Worm (Caenorhabditis elegans) whole organism, L4 larva: Measurements from ENCODE around the gene W08E12.2.
A peak's percentile ranks its signal among the peaks of the same experiment; 100 is the strongest.
"Not testable (repeated sequence)": the region's sequence is repeated elsewhere in the genome, so short reads cannot be mapped to it uniquely, and the experiment has no call there.

ENCODE experiments used
- D1046.2 ChIP-seq: fragments of 200-800 bp; sonication (Bioruptor generic); IDR thresholded peaks from 2 replicates; pipeline ENCODE4 v1.3.6; 2022; ENCODE audit warnings: missing genetic modification characterization, missing compliant biosample characterization
- F26F4.8 ChIP-seq: fragments of 200-800 bp; sonication (Bioruptor generic); conservative IDR thresholded peaks from 2 replicates; pipeline ENCODE4 v1.3.6; 2022; ENCODE audit warnings: missing genetic modification characterization, missing compliant biosample characterization
- F49E8.2 ChIP-seq: sonication (generic microtip); optimal IDR thresholded peaks from 2 replicates; lab custom pipeline; 2016; ENCODE audit warnings: missing compliant biosample characterization, mild to moderate bottlenecking, missing genetic modification characterization, borderline replicate concordance
- T20F7.1 ChIP-seq: fragments of 200-800 bp; sonication (Bioruptor generic); optimal IDR thresholded peaks from 2 replicates; lab custom pipeline; 2018; ENCODE audit warnings: mild to moderate bottlenecking, missing genetic modification characterization, missing compliant biosample characterization
- T26A8.4 ChIP-seq: fragments of 200-800 bp; sonication (Bioruptor generic); IDR thresholded peaks from 2 replicates; pipeline ENCODE4 v1.3.6; 2022; ENCODE audit warnings: missing genetic modification characterization, missing compliant biosample characterization
- Y48G9A.11 ChIP-seq: fragments of 200-800 bp; sonication (Bioruptor generic); IDR thresholded peaks from 2 replicates; pipeline ENCODE4 v1.3.6; 2022; ENCODE audit warnings: missing genetic modification reagents, missing genetic modification characterization, missing compliant biosample characterization
- ZK546.5 ChIP-seq, 2 experiments: sonication (generic microtip); optimal IDR thresholded peaks; 2 replicates each; lab custom pipeline; 2017; ENCODE audit warnings: missing biosample characterization in 2 of 2, missing genetic modification characterization in 2 of 2
- aha-1 ChIP-seq: fragments of 150-350 bp; peaks from one replicate; lab custom pipeline; 2014; ENCODE audit warnings: missing biosample characterization, missing genetic modification characterization
- ama-1 ChIP-seq: fragments of 150-350 bp; optimal IDR thresholded peaks from 2 replicates; lab custom pipeline; 2014; ENCODE audit warnings: inconsistent platforms, mixed read lengths
- ceh-20 ChIP-seq: fragments of 200-800 bp; sonication (Bioruptor generic); IDR thresholded peaks from 2 replicates; pipeline ENCODE4 v1.3.6; 2022; ENCODE audit warnings: missing genetic modification reagents, missing genetic modification characterization, missing compliant biosample characterization
- ceh-32 ChIP-seq: sonication (generic microtip); optimal IDR thresholded peaks from 2 replicates; lab custom pipeline; 2016; ENCODE audit warnings: mild to moderate bottlenecking, missing genetic modification characterization, missing compliant biosample characterization; ENCODE audit not compliant: poor library complexity
- ceh-62 ChIP-seq: sonication (generic microtip); optimal IDR thresholded peaks from 2 replicates; lab custom pipeline; 2017; ENCODE audit warnings: missing biosample characterization, missing genetic modification characterization
- ceh-82 ChIP-seq: sonication (generic microtip); optimal IDR thresholded peaks from 2 replicates; lab custom pipeline; 2017; ENCODE audit warnings: missing biosample characterization, missing genetic modification characterization
- ctbp-1 ChIP-seq: fragments of 200-800 bp; sonication (Bioruptor generic); IDR thresholded peaks from 2 replicates; pipeline ENCODE4 v1.3.6; 2022; ENCODE audit warnings: missing genetic modification reagents, missing genetic modification characterization, missing compliant biosample characterization
- dmd-6 ChIP-seq: fragments of 200-800 bp; sonication (Bioruptor generic); IDR thresholded peaks from 2 replicates; pipeline ENCODE4 v1.3.6; 2022; ENCODE audit warnings: missing genetic modification reagents, missing genetic modification characterization, missing compliant biosample characterization
- dmd-9 ChIP-seq: fragments of 200-800 bp; sonication (Bioruptor generic); IDR thresholded peaks from 2 replicates; pipeline ENCODE4 v1.3.6; 2022; ENCODE audit warnings: missing genetic modification reagents, missing genetic modification characterization, missing compliant biosample characterization
- duxl-1 ChIP-seq: sonication (generic microtip); optimal IDR thresholded peaks from 2 replicates; lab custom pipeline; 2016; ENCODE audit warnings: mild to moderate bottlenecking, missing genetic modification characterization, moderate library complexity, missing compliant biosample characterization; ENCODE audit not compliant: poor library complexity
- dve-1 ChIP-seq: sonication (generic microtip); optimal IDR thresholded peaks from 2 replicates; lab custom pipeline; 2017; ENCODE audit warnings: antibody characterized with exemption, mild to moderate bottlenecking, missing genetic modification characterization, missing compliant biosample characterization; ENCODE audit not compliant: insufficient read depth
- egl-43 ChIP-seq: fragments of 200-800 bp; sonication (Bioruptor generic); IDR thresholded peaks from 2 replicates; pipeline ENCODE4 v1.3.6; 2022; ENCODE audit warnings: missing genetic modification reagents, missing genetic modification characterization, missing compliant biosample characterization
- hlh-11 ChIP-seq: fragments of 200-800 bp; sonication (Bioruptor generic); optimal IDR thresholded peaks from 2 replicates; lab custom pipeline; 2018; ENCODE audit warnings: mild to moderate bottlenecking, missing genetic modification characterization, missing compliant biosample characterization
- hmg-1.1 ChIP-seq: fragments of 200-800 bp; sonication (Bioruptor generic); IDR thresholded peaks from 2 replicates; pipeline ENCODE4 v1.3.6; 2022; ENCODE audit warnings: missing genetic modification reagents, missing genetic modification characterization, missing compliant biosample characterization
- lin-1 ChIP-seq: fragments of 200-800 bp; sonication (Bioruptor generic); IDR thresholded peaks from 2 replicates; pipeline ENCODE4 v1.3.6; 2022; ENCODE audit warnings: missing genetic modification reagents, missing genetic modification characterization, missing compliant biosample characterization
- lin-29 ChIP-seq: fragments of 200-800 bp; sonication (Bioruptor generic); IDR thresholded peaks from 2 replicates; pipeline ENCODE4 v1.3.6; 2022; ENCODE audit warnings: missing genetic modification reagents, missing genetic modification characterization, missing compliant biosample characterization
- lin-38 ChIP-seq: fragments of 200-800 bp; sonication (Bioruptor generic); IDR thresholded peaks from 2 replicates; pipeline ENCODE4 v1.3.6; 2022; ENCODE audit warnings: missing genetic modification reagents, missing genetic modification characterization, missing compliant biosample characterization
- lsy-2 ChIP-seq, 2 experiments: fragments of 150-350 bp in 1 of 2; sonication (generic microtip) in 1 of 2; optimal IDR thresholded peaks; 2 replicates each; lab custom pipeline; 2014 to 2017; ENCODE audit warnings: missing biosample characterization in 2 of 2, missing genetic modification characterization in 2 of 2
- madf-5 ChIP-seq, 2 experiments: fragments of 200-800 bp; sonication (Bioruptor generic); IDR thresholded peaks; 2 replicates each; pipeline ENCODE4 v1.3.6; 2022; ENCODE audit warnings: missing compliant biosample characterization in 2 of 2, missing genetic modification characterization in 2 of 2
- mdt-29 ChIP-seq: fragments of 200-800 bp; sonication (Bioruptor generic); IDR thresholded peaks from 2 replicates; pipeline ENCODE4 v1.3.6; 2022; ENCODE audit warnings: missing genetic modification reagents, missing genetic modification characterization, missing compliant biosample characterization
- mxl-2 ChIP-seq: fragments of 200-800 bp; sonication (Bioruptor generic); conservative IDR thresholded peaks from 2 replicates; pipeline ENCODE4 v1.3.6; 2022; ENCODE audit warnings: missing genetic modification reagents, missing genetic modification characterization, missing compliant biosample characterization
- nhr-102 ChIP-seq: sonication (generic microtip); optimal IDR thresholded peaks from 2 replicates; lab custom pipeline; 2016; ENCODE audit warnings: mild to moderate bottlenecking, missing genetic modification characterization, moderate library complexity, missing compliant biosample characterization
- nhr-25 ChIP-seq: sonication (generic microtip); optimal IDR thresholded peaks from 2 replicates; lab custom pipeline; 2017; ENCODE audit warnings: missing genetic modification characterization, mild to moderate bottlenecking, missing compliant biosample characterization, antibody characterized with exemption, moderate library complexity, borderline replicate concordance; ENCODE audit not compliant: insufficient read depth
- nhr-41 ChIP-seq: fragments of 200-800 bp; sonication (Bioruptor generic); IDR thresholded peaks from 2 replicates; pipeline ENCODE4 v1.3.6; 2022; ENCODE audit warnings: missing genetic modification reagents, missing genetic modification characterization, missing compliant biosample characterization
- nhr-48 ChIP-seq: sonication (generic microtip); optimal IDR thresholded peaks from 2 replicates; lab custom pipeline; 2016; ENCODE audit warnings: mild to moderate bottlenecking, missing genetic modification characterization, missing compliant biosample characterization
- nhr-77 ChIP-seq: fragments of 150-350 bp; optimal IDR thresholded peaks from 2 replicates; lab custom pipeline; 2014; ENCODE audit warnings: missing biosample characterization, missing genetic modification characterization
- pha-4 ChIP-seq, 2 experiments: fragments of 150-350 bp in 1 of 2; fragments of 200-800 bp in 1 of 2; sonication (Bioruptor generic) in 1 of 2; IDR thresholded peaks in 1 of 2; optimal IDR thresholded peaks in 1 of 2; 2 replicates each; pipeline versions ENCODE4 v1.3.6 to Lab custom; 2014 to 2022; ENCODE audit warnings: missing genetic modification characterization in 2 of 2, missing genetic modification reagents in 2 of 2, missing biosample characterization in 1 of 2, missing compliant biosample characterization in 1 of 2
- php-3 ChIP-seq: fragments of 200-800 bp; sonication (Bioruptor generic); IDR thresholded peaks from 2 replicates; pipeline ENCODE4 v1.3.6; 2022; ENCODE audit warnings: missing genetic modification reagents, missing genetic modification characterization, missing compliant biosample characterization
- rbr-2 ChIP-seq: sonication (generic microtip); optimal IDR thresholded peaks from 2 replicates; lab custom pipeline; 2016; ENCODE audit warnings: missing genotype, missing genetic modification characterization, missing compliant biosample characterization
- set-16 ChIP-seq: fragments of 200-800 bp; sonication (Bioruptor generic); IDR thresholded peaks from 2 replicates; pipeline ENCODE4 v1.3.6; 2022; ENCODE audit warnings: missing genetic modification reagents, missing genetic modification characterization, missing compliant biosample characterization
- snpc-1.2 ChIP-seq: fragments of 200-800 bp; sonication (Bioruptor generic); IDR thresholded peaks from 2 replicates; pipeline ENCODE4 v1.3.6; 2022; ENCODE audit warnings: missing genetic modification reagents, missing genetic modification characterization, missing compliant biosample characterization
- tag-97 ChIP-seq: fragments of 200-800 bp; sonication (Bioruptor generic); IDR thresholded peaks from 2 replicates; pipeline ENCODE4 v1.3.6; 2022; ENCODE audit warnings: missing genetic modification characterization, missing compliant biosample characterization
- unc-130 ChIP-seq: sonication (generic microtip); optimal IDR thresholded peaks from 2 replicates; lab custom pipeline; 2016; ENCODE audit warnings: missing genetic modification reagents, missing genetic modification characterization, missing compliant biosample characterization
- vab-7 ChIP-seq: fragments of 200-800 bp; sonication (Bioruptor generic); IDR thresholded peaks from 2 replicates; pipeline ENCODE4 v1.3.6; 2022; ENCODE audit warnings: missing genetic modification reagents, missing genetic modification characterization, missing compliant biosample characterization

W08E12.2 gene

ce11 chrIV:3313311-3313710, 7.6 kb downstream of the W08E12.2 start (continued):
- TF ChIP-seq dve-1 (tag; lab: Kevin White, UChicago) (peak; percentile 35), T20F7.1 (GFP tag; lab: Kevin White, UChicago) (peak; percentile 87), ctbp-1 (GFP tag; lab: Robert Waterston, UW) (peak; percentile 79), nhr-77 (tag; lab: Kevin White, UChicago) (peak; percentile 38), lin-38 (GFP tag; lab: Robert Waterston, UW) (peak; percentile 98), F49E8.2 (tag; lab: Kevin White, UChicago) (peak; percentile 22), tag-97 (GFP tag; lab: Robert Waterston, UW) (0 out of 2 replicates have a peak, but pooled peaks have one; percentile 40), mxl-2 (0 out of 2 replicates have a peak, but pooled peaks have one; percentile 47), dmd-6 (GFP tag; lab: Robert Waterston, UW) (peak; percentile 98), T26A8.4 (GFP tag; lab: Robert Waterston, UW) (peak; percentile 98), mdt-29 (GFP tag; lab: Robert Waterston, UW) (peak; percentile 96), D1046.2 (peak; percentile 97), lsy-2 (tag; optimal IDR thresholded peaks at IDR 0.05; lab: Kevin White, UChicago) (peak; percentile 78 to 92), duxl-1 (tag; lab: Kevin White, UChicago) (peak; percentile 64), vab-7 (peak; percentile 77), php-3 (peak; percentile 96), lin-1 (GFP tag; lab: Robert Waterston, UW) (peak; percentile 93), nhr-41 (peak; percentile 93), ceh-20 (peak; percentile 96), dmd-9 (GFP tag; lab: Robert Waterston, UW) (peak; percentile 97), snpc-1.2 (GFP tag; lab: Robert Waterston, UW) (peak; percentile 88), hlh-11 (tag; lab: Kevin White, UChicago) (peak; percentile 69), nhr-102 (peak; percentile 88), hmg-1.1 (GFP tag; lab: Robert Waterston, UW) (peak; percentile 90), lin-29 (GFP tag; lab: Robert Waterston, UW) (peak; percentile 96)

DNA sequence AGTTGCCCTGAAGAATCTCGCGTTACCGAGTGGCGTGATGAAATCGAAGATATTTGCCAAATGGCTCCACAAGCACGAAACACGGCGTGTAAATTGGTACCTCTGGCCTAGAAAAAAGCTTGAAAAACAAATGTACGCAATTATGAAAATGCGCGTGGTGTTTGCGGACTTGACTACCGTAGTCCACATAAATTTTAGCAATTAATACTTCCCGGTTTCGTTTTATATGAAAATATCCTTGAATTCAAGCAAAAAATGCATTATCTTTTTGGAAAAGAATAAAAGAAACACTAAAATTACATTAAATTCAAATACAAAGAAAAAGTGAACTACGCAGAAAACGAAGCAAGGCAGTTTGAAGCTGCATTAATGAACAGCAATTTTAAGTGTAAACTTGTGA, 8.4 kb downstream of the W08E12.2 start:
- TF ChIP-seq lsy-2 (tag; optimal IDR thresholded peaks at IDR 0.05; lab: Kevin White, UChicago): peak in 1 of 2 experiments; percentile 58

ce11 chrIV:3320778-3321177, 15.1 kb downstream of the W08E12.2 start:
- peak; percentile 93 for TF ChIP-seq set-16 (GFP tag; lab: Robert Waterston, UW)

- TF ChIP-seq Y48G9A.11 (GFP tag; lab: Robert Waterston, UW); ZK546.5 (tag; optimal IDR thresholded peaks at IDR 0.05; lab: Kevin White, UChicago); ceh-62 (tag; lab: Kevin White, UChicago): not testable (repeated sequence)
- TF ChIP-seq, all 104 proteins: peak for 0; not testable (repeated sequence) for 104
Measured at ce11 chrIV:3331758-3332157, 26.1 kb downstream of the W08E12.2 start, which contains the start of gene F42A6.5. Gene F42A6.5 (minus strand): TSS chrIV:3331858.

DNA sequence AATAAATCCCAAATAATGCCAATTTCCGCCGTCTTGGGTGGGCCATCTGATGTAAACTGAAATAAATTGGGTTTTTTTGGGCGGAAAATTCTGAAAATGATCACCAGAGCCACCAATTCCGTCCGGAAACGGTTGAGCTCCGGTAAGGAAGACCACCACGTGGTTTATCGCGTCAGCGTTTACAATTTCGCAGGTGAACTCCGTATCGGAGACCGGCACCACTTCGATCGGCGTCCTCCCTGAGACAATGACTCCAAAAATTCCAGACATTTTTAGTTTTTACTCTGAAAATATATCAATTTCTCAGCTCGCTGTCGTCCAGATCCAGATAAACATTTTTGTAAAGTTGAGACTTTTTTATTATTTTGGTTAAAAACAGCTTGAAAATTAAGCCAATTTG, 30.9 kb downstream of the W08E12.2 start, which contains the start of gene F42A6.6:
F42A6.6 (minus strand) TSS at position 289 of the 400 bp plus-strand sequence.
- peak; percentile 21 for TF ChIP-seq unc-130 (GFP tag; lab: Kevin White, UChicago)
- TF ChIP-seq ceh-32: no peak
- TF ChIP-seq dve-1 (tag; lab: Kevin White, UChicago): peak; percentile 34
- TF ChIP-seq ceh-82 (tag; lab: Kevin White, UChicago): no peak
- peak; percentile 20 for TF ChIP-seq nhr-77 (tag; lab: Kevin White, UChicago)
- TF ChIP-seq egl-43: peak; percentile 87
- TF ChIP-seq pha-4 (GFP tag; IDR thresholded peaks at IDR 0.05; lab: Robert Waterston, UW): peak; percentile 87
- no peak for TF ChIP-seq pha-4 (tag; optimal IDR thresholded peaks at IDR 0.05; lab: Kevin White, UChicago)
- TF ChIP-seq nhr-25: peak; percentile 50
- TF ChIP-seq F26F4.8 (GFP tag; lab: Robert Waterston, UW): 0 out of 2 replicates have a peak, but pooled peaks have one; percentile 33
- peak; percentile 83 for TF ChIP-seq ama-1
- TF ChIP-seq Y48G9A.11 (GFP tag; lab: Robert Waterston, UW): peak; percentile 69
- no peak for TF ChIP-seq nhr-48 (tag; lab: Kevin White, UChicago)
- peak; percentile 33 for TF ChIP-seq rbr-2
- peak; percentile 36; the same call in 1 of the 2 replicates for TF ChIP-seq ctbp-1 (GFP tag; lab: Robert Waterston, UW)
- TF ChIP-seq aha-1 (tag; lab: Kevin White, UChicago): peak; percentile 80
- TF ChIP-seq lsy-2 (tag; optimal IDR thresholded peaks at IDR 0.05; lab: Kevin White, UChicago): peak in 1 of 2 experiments; percentile 53
- peak; percentile 57; the same call in 1 of the 2 replicates for TF ChIP-seq ceh-20
- TF ChIP-seq madf-5 (GFP tag; IDR thresholded peaks at IDR 0.05; lab: Robert Waterston, UW): 0 out of 4 replicates have a peak, but pooled peaks have one; percentile 25 to 51
